Worm (Caenorhabditis elegans): ENCODE data around the gene egg-1.

Gene egg-1

ce11 chrIII:5697266-5697665 lies 30.7 kb upstream of the egg-1 start, which contains the start of gene B0336.7:
TSS of gene B0336.7 (minus strand) at chrIII:5697366.
- TF ChIP-seq B0310.2 (tag; optimal IDR thresholded peaks at IDR 0.05) = no peak
- TF ChIP-seq aly-1 (tag; optimal IDR thresholded peaks at IDR 0.05) = no peak
- TF ChIP-seq sea-1 (GFP tag; conservative IDR thresholded peaks at IDR 0.05) = no peak
- TF ChIP-seq ama-1 (optimal IDR thresholded peaks at IDR 0.05) = no peak
- no peak for TF ChIP-seq ceh-13 (GFP tag; optimal IDR thresholded peaks at IDR 0.05)
- TF ChIP-seq ets-7 (tag; optimal IDR thresholded peaks at IDR 0.05) = no peak
- TF ChIP-seq pes-1 (GFP tag; IDR thresholded peaks at IDR 0.05) = no peak
- TF ChIP-seq tbx-37 (GFP tag; conservative IDR thresholded peaks at IDR 0.05) = no peak
- TF ChIP-seq tbx-11 (GFP tag; IDR thresholded peaks at IDR 0.05) = no peak
- TF ChIP-seq tra-4 (tag; optimal IDR thresholded peaks at IDR 0.05) = no peak
- TF ChIP-seq scrt-1 (GFP tag; IDR thresholded peaks at IDR 0.05) = no peak
- no peak for TF ChIP-seq ceh-36 (tag; optimal IDR thresholded peaks at IDR 0.05)
- TF ChIP-seq hnd-1 (tag; optimal IDR thresholded peaks at IDR 0.05) = no peak
- no peak for TF ChIP-seq hmg-4 (GFP tag; optimal IDR thresholded peaks at IDR 0.05)
- TF ChIP-seq hmbx-1 (tag; optimal IDR thresholded peaks at IDR 0.05) = no peak
- TF ChIP-seq flt-1 (GFP tag; IDR thresholded peaks at IDR 0.05) = no peak

- no peak for TF ChIP-seq tbx-37 (GFP tag; conservative IDR thresholded peaks at IDR 0.05)
- TF ChIP-seq sea-1 (GFP tag; conservative IDR thresholded peaks at IDR 0.05) = no peak
- no peak for TF ChIP-seq hnd-1 (tag; optimal IDR thresholded peaks at IDR 0.05)
- no peak for TF ChIP-seq tra-4 (tag; optimal IDR thresholded peaks at IDR 0.05)
- no peak for TF ChIP-seq F13C5.2 (tag; optimal IDR thresholded peaks at IDR 0.05)
These were observed 29.8 kb upstream of the egg-1 start, which contains the start of the genes lgg-3 and rgs-5 for ce11 chrIII:5697963-5698730. TSS of gene lgg-3 (minus strand) at chrIII:5698013. TSS of gene rgs-5 (plus strand) at chrIII:5698555.

- TF ChIP-seq hmbx-1 (tag; optimal IDR thresholded peaks at IDR 0.05) (no peak), B0310.2 (tag; optimal IDR thresholded peaks at IDR 0.05) (no peak), ama-1 (optimal IDR thresholded peaks at IDR 0.05) (no peak), hnd-1 (tag; optimal IDR thresholded peaks at IDR 0.05) (no peak), ets-7 (tag; optimal IDR thresholded peaks at IDR 0.05) (no peak), pes-1 (GFP tag; IDR thresholded peaks at IDR 0.05) (no peak), flt-1 (GFP tag; IDR thresholded peaks at IDR 0.05) (no peak), scrt-1 (GFP tag; IDR thresholded peaks at IDR 0.05) (no peak), hmg-4 (GFP tag; optimal IDR thresholded peaks at IDR 0.05) (no peak), tra-4 (tag; optimal IDR thresholded peaks at IDR 0.05) (no peak), sea-1 (GFP tag; conservative IDR thresholded peaks at IDR 0.05) (no peak), aly-1 (tag; optimal IDR thresholded peaks at IDR 0.05) (no peak), ceh-36 (tag; optimal IDR thresholded peaks at IDR 0.05) (no peak), ceh-13 (GFP tag; optimal IDR thresholded peaks at IDR 0.05) (no peak), F13C5.2 (tag; optimal IDR thresholded peaks at IDR 0.05) (no peak), tbx-11 (GFP tag; IDR thresholded peaks at IDR 0.05) (no peak), tbx-37 (GFP tag; conservative IDR thresholded peaks at IDR 0.05) (no peak)
These were observed 26.5 kb upstream of the egg-1 start for ce11 chrIII:5701491-5701890.

ce11 chrIII:5705228-5705888 lies 22.6 kb upstream of the egg-1 start, which contains the start of gene swp-1:
TSS of gene swp-1 (minus strand) at chrIII:5705525.
- peak; percentile 5 for TF ChIP-seq ama-1 (optimal IDR thresholded peaks at IDR 0.05)
- TF ChIP-seq hmg-4 (GFP tag; optimal IDR thresholded peaks at IDR 0.05) = no peak

ce11 chrIII:5706077-5706627 lies 21.8 kb upstream of the egg-1 start, which contains the start of gene rpl-23:
TSS of gene rpl-23 (minus strand) at chrIII:5706127.
- peak; percentile 54 for TF ChIP-seq F13C5.2 (tag; optimal IDR thresholded peaks at IDR 0.05)
- TF ChIP-seq ets-7 (tag; optimal IDR thresholded peaks at IDR 0.05) = no peak
- 0 out of 2 replicates have a peak, but pooled peaks have one; percentile 14 for TF ChIP-seq tbx-37 (GFP tag; conservative IDR thresholded peaks at IDR 0.05)

- TF ChIP-seq hmg-4 (GFP tag; optimal IDR thresholded peaks at IDR 0.05) (no peak), tbx-37 (GFP tag; conservative IDR thresholded peaks at IDR 0.05) (no peak)
These were observed 20.4 kb upstream of the egg-1 start for ce11 chrIII:5707546-5707945.

ce11 chrIII:5708024-5708423 lies 20.0 kb upstream of the egg-1 start:
- TF ChIP-seq ama-1 (optimal IDR thresholded peaks at IDR 0.05) (no peak), hnd-1 (tag; optimal IDR thresholded peaks at IDR 0.05) (no peak), tbx-37 (GFP tag; conservative IDR thresholded peaks at IDR 0.05) (no peak), B0310.2 (tag; optimal IDR thresholded peaks at IDR 0.05) (no peak), sea-1 (GFP tag; conservative IDR thresholded peaks at IDR 0.05) (no peak), pes-1 (GFP tag; IDR thresholded peaks at IDR 0.05) (no peak), F13C5.2 (tag; optimal IDR thresholded peaks at IDR 0.05) (no peak), aly-1 (tag; optimal IDR thresholded peaks at IDR 0.05) (no peak), ceh-36 (tag; optimal IDR thresholded peaks at IDR 0.05) (no peak), ceh-13 (GFP tag; optimal IDR thresholded peaks at IDR 0.05) (no peak), hmg-4 (GFP tag; optimal IDR thresholded peaks at IDR 0.05) (no peak), flt-1 (GFP tag; IDR thresholded peaks at IDR 0.05) (no peak), tra-4 (tag; optimal IDR thresholded peaks at IDR 0.05) (no peak), tbx-11 (GFP tag; IDR thresholded peaks at IDR 0.05) (no peak), hmbx-1 (tag; optimal IDR thresholded peaks at IDR 0.05) (no peak)

Measured in whole organism, early embryonic.